Worm (Caenorhabditis elegans) whole organism, L4 larva: ENCODE results near the gene lgc-54.

Source experiments
- D1046.2 ChIP-seq: fragments of 200-800 bp; sonication (Bioruptor generic); IDR thresholded peaks from 2 replicates; pipeline ENCODE4 v1.3.6; 2022; ENCODE audit warnings: missing genetic modification characterization, missing compliant biosample characterization
- F37D6.2 ChIP-seq: sonication (generic microtip); optimal IDR thresholded peaks from 2 replicates; lab custom pipeline; 2016; ENCODE audit warnings: mild to moderate bottlenecking, missing genetic modification characterization, missing compliant biosample characterization
- F44E2.7 ChIP-seq: fragments of 200-800 bp; sonication (Bioruptor generic); IDR thresholded peaks from 2 replicates; pipeline ENCODE4 v2.1.2; 2022; ENCODE audit warnings: missing genetic modification characterization, missing compliant biosample characterization
- F49E8.2 ChIP-seq: sonication (generic microtip); optimal IDR thresholded peaks from 2 replicates; lab custom pipeline; 2016; ENCODE audit warnings: missing compliant biosample characterization, mild to moderate bottlenecking, missing genetic modification characterization, borderline replicate concordance
- T20F7.1 ChIP-seq: fragments of 200-800 bp; sonication (Bioruptor generic); optimal IDR thresholded peaks from 2 replicates; lab custom pipeline; 2018; ENCODE audit warnings: mild to moderate bottlenecking, missing genetic modification characterization, missing compliant biosample characterization
- T26A8.4 ChIP-seq: fragments of 200-800 bp; sonication (Bioruptor generic); IDR thresholded peaks from 2 replicates; pipeline ENCODE4 v1.3.6; 2022; ENCODE audit warnings: missing genetic modification characterization, missing compliant biosample characterization
- Y105C5A.15 ChIP-seq: fragments of 200-800 bp; sonication (Bioruptor generic); IDR thresholded peaks from 2 replicates; pipeline ENCODE4 v1.3.6; 2022; ENCODE audit warnings: missing genetic modification characterization, missing compliant biosample characterization
- ZK546.5 ChIP-seq, 2 experiments: sonication (generic microtip); optimal IDR thresholded peaks; 2 replicates each; lab custom pipeline; 2017; ENCODE audit warnings: missing biosample characterization in 2 of 2, missing genetic modification characterization in 2 of 2
- ceh-20 ChIP-seq: fragments of 200-800 bp; sonication (Bioruptor generic); IDR thresholded peaks from 2 replicates; pipeline ENCODE4 v1.3.6; 2022; ENCODE audit warnings: missing genetic modification reagents, missing genetic modification characterization, missing compliant biosample characterization
- ceh-32 ChIP-seq: sonication (generic microtip); optimal IDR thresholded peaks from 2 replicates; lab custom pipeline; 2016; ENCODE audit warnings: mild to moderate bottlenecking, missing genetic modification characterization, missing compliant biosample characterization; ENCODE audit not compliant: poor library complexity
- ceh-44 ChIP-seq: fragments of 200-800 bp; sonication (Bioruptor generic); IDR thresholded peaks from 2 replicates; pipeline ENCODE4 v1.3.6; 2022; ENCODE audit warnings: missing genetic modification reagents, missing genetic modification characterization, missing compliant biosample characterization
- ceh-62 ChIP-seq: sonication (generic microtip); optimal IDR thresholded peaks from 2 replicates; lab custom pipeline; 2017; ENCODE audit warnings: missing biosample characterization, missing genetic modification characterization
- daf-16 ChIP-seq, 3 experiments: sonication (generic microtip); optimal IDR thresholded peaks; 2 replicates each; lab custom pipeline; 2016 to 2017; ENCODE audit warnings: missing genetic modification characterization in 3 of 3, missing genetic modification reagents in 3 of 3, mild to moderate bottlenecking in 2 of 3, missing compliant biosample characterization in 2 of 3, missing biosample characterization in 1 of 3, moderate library complexity in 1 of 3
- dmd-6 ChIP-seq: fragments of 200-800 bp; sonication (Bioruptor generic); IDR thresholded peaks from 2 replicates; pipeline ENCODE4 v1.3.6; 2022; ENCODE audit warnings: missing genetic modification reagents, missing genetic modification characterization, missing compliant biosample characterization
- dmd-8 ChIP-seq: fragments of 200-800 bp; sonication (Bioruptor generic); IDR thresholded peaks from 2 replicates; pipeline ENCODE4 v1.3.6; 2022; ENCODE audit warnings: missing genetic modification characterization, missing compliant biosample characterization
- dpl-1 ChIP-seq: fragments of 150-350 bp; optimal IDR thresholded peaks from 2 replicates; lab custom pipeline; 2014; ENCODE audit warnings: missing biosample characterization, missing genetic modification reagents, missing genetic modification characterization
- duxl-1 ChIP-seq: sonication (generic microtip); optimal IDR thresholded peaks from 2 replicates; lab custom pipeline; 2016; ENCODE audit warnings: mild to moderate bottlenecking, missing genetic modification characterization, moderate library complexity, missing compliant biosample characterization; ENCODE audit not compliant: poor library complexity
- dve-1 ChIP-seq: sonication (generic microtip); optimal IDR thresholded peaks from 2 replicates; lab custom pipeline; 2017; ENCODE audit warnings: antibody characterized with exemption, mild to moderate bottlenecking, missing genetic modification characterization, missing compliant biosample characterization; ENCODE audit not compliant: insufficient read depth
- egl-27 ChIP-seq: sonication (generic microtip); optimal IDR thresholded peaks from 3 replicates; lab custom pipeline; 2017; ENCODE audit warnings: missing biosample characterization, missing genetic modification reagents, missing genetic modification characterization
- egl-43 ChIP-seq: fragments of 200-800 bp; sonication (Bioruptor generic); IDR thresholded peaks from 2 replicates; pipeline ENCODE4 v1.3.6; 2022; ENCODE audit warnings: missing genetic modification reagents, missing genetic modification characterization, missing compliant biosample characterization
- fkh-10 ChIP-seq: fragments of 150-350 bp; optimal IDR thresholded peaks from 2 replicates; lab custom pipeline; 2014; ENCODE audit warnings: missing biosample characterization, missing genetic modification reagents, missing genetic modification characterization
- fos-1 ChIP-seq: fragments of 150-350 bp; optimal IDR thresholded peaks from 2 replicates; lab custom pipeline; 2014; ENCODE audit warnings: missing biosample characterization, missing genetic modification characterization
- gei-8 ChIP-seq: fragments of 200-800 bp; sonication (Bioruptor generic); optimal IDR thresholded peaks from 2 replicates; lab custom pipeline; 2018; ENCODE audit warnings: mild to moderate bottlenecking, missing genetic modification characterization, missing compliant biosample characterization
- hif-1 ChIP-seq, 2 experiments: sonication (generic microtip); optimal IDR thresholded peaks; 2 replicates each; lab custom pipeline; 2016 to 2017; ENCODE audit warnings: missing compliant biosample characterization in 2 of 2, missing genetic modification characterization in 2 of 2, missing genetic modification reagents in 2 of 2, missing genotype in 2 of 2, mild to moderate bottlenecking in 1 of 2
- hlh-30 ChIP-seq: sonication (generic microtip); optimal IDR thresholded peaks from 2 replicates; lab custom pipeline; 2017; ENCODE audit warnings: antibody characterized with exemption, mild to moderate bottlenecking, missing genetic modification characterization, missing compliant biosample characterization; ENCODE audit not compliant: insufficient read depth
- jun-1 ChIP-seq: fragments of 150-350 bp; optimal IDR thresholded peaks from 2 replicates; lab custom pipeline; 2014; ENCODE audit warnings: missing biosample characterization, missing genetic modification reagents, missing genetic modification characterization
- lim-7 ChIP-seq: fragments of 200-800 bp; sonication (Bioruptor generic); IDR thresholded peaks from 2 replicates; pipeline ENCODE4 v1.3.6; 2022; ENCODE audit warnings: missing genetic modification characterization, missing compliant biosample characterization
- lin-15B ChIP-seq: fragments of 150-350 bp; sonication (generic microtip); optimal IDR thresholded peaks from 3 replicates; lab custom pipeline; 2014; ENCODE audit warnings: missing biosample characterization, missing genetic modification characterization
- madf-9 ChIP-seq: fragments of 200-800 bp; sonication (Bioruptor generic); conservative IDR thresholded peaks from 2 replicates; pipeline ENCODE4 v1.3.6; 2022; ENCODE audit warnings: missing genetic modification reagents, missing genetic modification characterization, missing compliant biosample characterization
- mep-1 ChIP-seq: fragments of 150-350 bp; sonication (generic microtip); optimal IDR thresholded peaks from 3 replicates; lab custom pipeline; 2014; ENCODE audit warnings: missing biosample characterization, missing genetic modification characterization
- mes-2 ChIP-seq: sonication (generic microtip); optimal IDR thresholded peaks from 2 replicates; lab custom pipeline; 2016; ENCODE audit warnings: missing genotype, mild to moderate bottlenecking, missing genetic modification characterization, missing compliant biosample characterization; ENCODE audit not compliant: poor library complexity, severe bottlenecking
- mxl-2 ChIP-seq: fragments of 200-800 bp; sonication (Bioruptor generic); conservative IDR thresholded peaks from 2 replicates; pipeline ENCODE4 v1.3.6; 2022; ENCODE audit warnings: missing genetic modification reagents, missing genetic modification characterization, missing compliant biosample characterization
- mxl-3 ChIP-seq: fragments of 200-800 bp; sonication (Bioruptor generic); optimal IDR thresholded peaks from 2 replicates; lab custom pipeline; 2018; ENCODE audit warnings: mild to moderate bottlenecking, missing genetic modification characterization, missing compliant biosample characterization
- nhr-102 ChIP-seq: sonication (generic microtip); optimal IDR thresholded peaks from 2 replicates; lab custom pipeline; 2016; ENCODE audit warnings: mild to moderate bottlenecking, missing genetic modification characterization, moderate library complexity, missing compliant biosample characterization
- nhr-111 ChIP-seq: fragments of 200-800 bp; sonication (Bioruptor generic); optimal IDR thresholded peaks from 2 replicates; lab custom pipeline; 2018; ENCODE audit warnings: mild to moderate bottlenecking, missing genetic modification characterization, missing compliant biosample characterization
- nhr-25 ChIP-seq: sonication (generic microtip); optimal IDR thresholded peaks from 2 replicates; lab custom pipeline; 2017; ENCODE audit warnings: missing genetic modification characterization, mild to moderate bottlenecking, missing compliant biosample characterization, antibody characterized with exemption, moderate library complexity, borderline replicate concordance; ENCODE audit not compliant: insufficient read depth
- nhr-28 ChIP-seq: fragments of 150-350 bp; optimal IDR thresholded peaks from 2 replicates; lab custom pipeline; 2014; ENCODE audit warnings: missing biosample characterization, missing genetic modification characterization
- nhr-41 ChIP-seq: fragments of 200-800 bp; sonication (Bioruptor generic); IDR thresholded peaks from 2 replicates; pipeline ENCODE4 v1.3.6; 2022; ENCODE audit warnings: missing genetic modification reagents, missing genetic modification characterization, missing compliant biosample characterization
- nhr-48 ChIP-seq: sonication (generic microtip); optimal IDR thresholded peaks from 2 replicates; lab custom pipeline; 2016; ENCODE audit warnings: mild to moderate bottlenecking, missing genetic modification characterization, missing compliant biosample characterization
- nhr-77 ChIP-seq: fragments of 150-350 bp; optimal IDR thresholded peaks from 2 replicates; lab custom pipeline; 2014; ENCODE audit warnings: missing biosample characterization, missing genetic modification characterization
- pha-4 ChIP-seq, 2 experiments: fragments of 150-350 bp in 1 of 2; fragments of 200-800 bp in 1 of 2; sonication (Bioruptor generic) in 1 of 2; IDR thresholded peaks in 1 of 2; optimal IDR thresholded peaks in 1 of 2; 2 replicates each; pipeline versions ENCODE4 v1.3.6 to Lab custom; 2014 to 2022; ENCODE audit warnings: missing genetic modification characterization in 2 of 2, missing genetic modification reagents in 2 of 2, missing biosample characterization in 1 of 2, missing compliant biosample characterization in 1 of 2
- pqm-1 ChIP-seq: sonication (generic microtip); optimal IDR thresholded peaks from 2 replicates; lab custom pipeline; 2017; ENCODE audit warnings: missing biosample characterization, missing genetic modification characterization
- saeg-2 ChIP-seq: fragments of 200-800 bp; sonication (Bioruptor generic); IDR thresholded peaks from 2 replicates; pipeline ENCODE4 v1.3.6; 2022; ENCODE audit warnings: missing genetic modification reagents, missing genetic modification characterization, missing compliant biosample characterization
- skn-1 ChIP-seq: fragments of 150-350 bp; optimal IDR thresholded peaks from 2 replicates; lab custom pipeline; 2014; ENCODE audit warnings: missing biosample characterization, missing genetic modification characterization
- snpc-1.2 ChIP-seq: fragments of 200-800 bp; sonication (Bioruptor generic); IDR thresholded peaks from 2 replicates; pipeline ENCODE4 v1.3.6; 2022; ENCODE audit warnings: missing genetic modification reagents, missing genetic modification characterization, missing compliant biosample characterization
- tra-1 ChIP-seq: fragments of 200-800 bp; sonication (Bioruptor generic); IDR thresholded peaks from 2 replicates; pipeline ENCODE4 v1.3.6; 2022; ENCODE audit warnings: missing genetic modification reagents, missing genetic modification characterization, missing compliant biosample characterization
- vab-7 ChIP-seq: fragments of 200-800 bp; sonication (Bioruptor generic); IDR thresholded peaks from 2 replicates; pipeline ENCODE4 v1.3.6; 2022; ENCODE audit warnings: missing genetic modification reagents, missing genetic modification characterization, missing compliant biosample characterization
- zip-2 ChIP-seq: fragments of 150-350 bp; optimal IDR thresholded peaks from 2 replicates; lab custom pipeline; 2014; ENCODE audit warnings: missing biosample characterization, missing genetic modification characterization

The lgc-54 gene

ce11 chrV:6888828-6889227, 42.4 kb upstream of the lgc-54 start (continued):
- TF ChIP-seq dve-1 (tag; lab: Kevin White, UChicago) (peak; percentile 69), ceh-20 (GFP tag; lab: Robert Waterston, UW) (no peak; the same call in 1 of the 2 replicates), jun-1 (tag; lab: Kevin White, UChicago) (peak; percentile 48), madf-9 (GFP tag; lab: Robert Waterston, UW) (peak; percentile 74), vab-7 (peak; percentile 91), saeg-2 (GFP tag; lab: Robert Waterston, UW) (no peak), fos-1 (tag; lab: Kevin White, UChicago) (no peak), mes-2 (tag; lab: Kevin White, UChicago) (peak; percentile 88), daf-16 (GFP tag; optimal IDR thresholded peaks at IDR 0.05; lab: Kevin White, UChicago) (peak; percentile 19 to 85), daf-16 (tag; optimal IDR thresholded peaks at IDR 0.05; lab: Kevin White, UChicago) (peak; percentile 64), snpc-1.2 (GFP tag; lab: Robert Waterston, UW) (peak; percentile 79), mxl-3 (GFP tag; lab: Kevin White, UChicago) (peak; percentile 29), tra-1 (peak; percentile 71), ceh-32 (tag; lab: Kevin White, UChicago) (no peak), dmd-8 (peak; percentile 81; the same call in 1 of the 2 replicates), T20F7.1 (GFP tag; lab: Kevin White, UChicago) (no peak), gei-8 (GFP tag; lab: Kevin White, UChicago) (peak; percentile 87), zip-2 (tag; lab: Kevin White, UChicago) (no peak), pha-4 (GFP tag; IDR thresholded peaks at IDR 0.05; lab: Robert Waterston, UW) (peak; percentile 79), pha-4 (tag; optimal IDR thresholded peaks at IDR 0.05; lab: Kevin White, UChicago) (no peak), dmd-6 (GFP tag; lab: Robert Waterston, UW) (peak; percentile 70), duxl-1 (peak; percentile 77), nhr-41 (GFP tag; lab: Robert Waterston, UW) (no peak), ZK546.5 (tag; optimal IDR thresholded peaks at IDR 0.05; lab: Kevin White, UChicago) (no peak), F49E8.2 (tag; lab: Kevin White, UChicago) (peak; percentile 55), skn-1 (tag; lab: Kevin White, UChicago) (no peak), nhr-102 (tag; lab: Kevin White, UChicago) (peak; percentile 80), fkh-10 (GFP tag; lab: Kevin White, UChicago) (no peak), lim-7 (peak; percentile 89), mxl-2 (GFP tag; lab: Robert Waterston, UW) (peak; percentile 49; the same call in 1 of the 2 replicates), dpl-1 (GFP tag; lab: Kevin White, UChicago) (peak; percentile 12), ceh-62 (tag; lab: Kevin White, UChicago) (no peak), lin-15B (tag; lab: Kevin White, UChicago) (no peak), T26A8.4 (GFP tag; lab: Robert Waterston, UW) (peak; percentile 80), nhr-25 (tag; lab: Kevin White, UChicago) (peak; percentile 0), hlh-30 (tag; lab: Kevin White, UChicago) (no peak), nhr-28 (tag; lab: Kevin White, UChicago) (peak; percentile 20), D1046.2 (peak; percentile 57; the same call in 1 of the 2 replicates), nhr-111 (GFP tag; lab: Kevin White, UChicago) (peak; percentile 82), ceh-44 (GFP tag; lab: Robert Waterston, UW) (peak; percentile 16; the same call in 1 of the 2 replicates), pqm-1 (peak; percentile 32), mep-1 (tag; lab: Kevin White, UChicago) (peak; percentile 70), F44E2.7 (GFP tag; lab: Robert Waterston, UW) (0 out of 2 replicates have a peak, but pooled peaks have one; percentile 24), nhr-77 (tag; lab: Kevin White, UChicago) (peak; percentile 65), nhr-48 (peak; percentile 75), F37D6.2 (tag; lab: Kevin White, UChicago) (peak; percentile 20), Y105C5A.15 (GFP tag; lab: Robert Waterston, UW) (peak; percentile 64), egl-27 (tag; lab: Kevin White, UChicago) (no peak), egl-43 (GFP tag; lab: Robert Waterston, UW) (peak; percentile 93), hif-1 (tag; optimal IDR thresholded peaks at IDR 0.05; lab: Kevin White, UChicago) (peak in 1 of 2 experiments; percentile 53)
